Worm (Caenorhabditis elegans) whole organism, L3 larva: ENCODE data around the gene F13A2.3.
A peak's percentile ranks its signal among the peaks of the same experiment; 100 is the strongest.

Experiments used
- aly-2 ChIP-seq: fragments of 150-350 bp; optimal IDR thresholded peaks from 2 replicates; lab custom pipeline; 2014; ENCODE audit warnings: missing biosample characterization, missing genetic modification characterization
- ceh-28 ChIP-seq: fragments of 150-350 bp; optimal IDR thresholded peaks from 2 replicates; lab custom pipeline; 2014; ENCODE audit warnings: missing biosample characterization, missing genetic modification reagents, missing genetic modification characterization
- elt-1 ChIP-seq: fragments of 150-350 bp; optimal IDR thresholded peaks from 2 replicates; lab custom pipeline; 2014; ENCODE audit warnings: missing biosample characterization, missing genetic modification characterization
- elt-3 ChIP-seq, 3 experiments: fragments of 150-350 bp in 1 of 3; sonication (generic microtip) in 2 of 3; optimal IDR thresholded peaks; 2 replicates in 2 of 3; 4 replicates in 1 of 3; lab custom pipeline; 2014 to 2017; ENCODE audit warnings: missing biosample characterization in 3 of 3, missing genetic modification characterization in 3 of 3
- fkh-10 ChIP-seq: sonication (generic microtip); optimal IDR thresholded peaks from 2 replicates; lab custom pipeline; 2017; ENCODE audit warnings: missing biosample characterization, missing genetic modification reagents, missing genetic modification characterization
- hmg-11 ChIP-seq: sonication (generic microtip); optimal IDR thresholded peaks from 2 replicates; lab custom pipeline; 2016; ENCODE audit warnings: missing genetic modification characterization, missing compliant biosample characterization
- jun-1 ChIP-seq: fragments of 150-350 bp; optimal IDR thresholded peaks from 2 replicates; lab custom pipeline; 2014; ENCODE audit warnings: missing biosample characterization, missing genetic modification reagents, missing genetic modification characterization
- lin-15B ChIP-seq: fragments of 150-350 bp; optimal IDR thresholded peaks from 2 replicates; lab custom pipeline; 2014; ENCODE audit warnings: missing biosample characterization, missing genetic modification characterization
- nhr-11 ChIP-seq: fragments of 150-350 bp; optimal IDR thresholded peaks from 2 replicates; lab custom pipeline; 2014; ENCODE audit warnings: missing biosample characterization, missing genetic modification characterization
- nhr-23 ChIP-seq: fragments of 150-350 bp; optimal IDR thresholded peaks from 2 replicates; lab custom pipeline; 2014; ENCODE audit warnings: missing biosample characterization, missing genetic modification reagents, missing genetic modification characterization
- nhr-43 ChIP-seq: sonication (generic microtip); optimal IDR thresholded peaks from 2 replicates; lab custom pipeline; 2016; ENCODE audit warnings: mild to moderate bottlenecking, missing genetic modification characterization, missing compliant biosample characterization; ENCODE audit not compliant: poor library complexity, severe bottlenecking
- nhr-67 ChIP-seq: fragments of 150-350 bp; optimal IDR thresholded peaks from 2 replicates; lab custom pipeline; 2014; ENCODE audit warnings: missing biosample characterization, missing genetic modification characterization
- nhr-76 ChIP-seq: fragments of 150-350 bp; sonication (generic microtip); optimal IDR thresholded peaks from 5 replicates; lab custom pipeline; 2014; ENCODE audit warnings: missing biosample characterization, missing genetic modification characterization
- pqm-1 ChIP-seq: fragments of 150-350 bp; optimal IDR thresholded peaks from 2 replicates; lab custom pipeline; 2017; ENCODE audit warnings: missing biosample characterization, missing genetic modification characterization, inconsistent platforms
- sea-2 ChIP-seq: fragments of 150-350 bp; sonication (generic microtip); optimal IDR thresholded peaks from 4 replicates; lab custom pipeline; 2014; ENCODE audit warnings: missing biosample characterization, missing genetic modification reagents, missing genetic modification characterization
- ztf-11 ChIP-seq: fragments of 150-350 bp; optimal IDR thresholded peaks from 2 replicates; lab custom pipeline; 2014; ENCODE audit warnings: missing biosample characterization, missing genetic modification characterization

F13A2.3 gene

DNA sequence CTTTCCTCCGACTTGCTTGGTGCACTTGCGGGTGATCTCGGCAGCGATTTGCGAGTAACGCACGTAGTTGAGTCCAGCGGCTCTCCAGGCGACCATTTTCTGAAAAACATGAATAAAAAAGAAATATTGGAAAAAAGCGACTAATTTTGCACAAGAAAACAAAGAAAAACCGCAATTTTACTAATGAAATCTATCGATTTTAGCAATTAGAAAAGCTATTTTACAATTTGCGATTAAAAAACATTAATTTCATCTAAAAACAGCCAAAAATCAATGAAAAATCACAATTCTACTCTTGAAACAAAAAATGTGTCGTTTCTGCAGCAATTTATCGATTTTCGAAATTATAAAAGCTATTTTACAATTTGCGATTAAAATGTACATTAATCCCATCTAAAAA lies 49.8 kb downstream of the F13A2.3 start, which contains the start of gene hpo-18:
hpo-18 (minus strand) TSS at position 101 of the 400 bp plus-strand sequence.
- TF ChIP-seq nhr-67 (no peak), aly-2 (tag; lab: Kevin White, UChicago) (no peak), pqm-1 (tag; lab: Kevin White, UChicago) (no peak), jun-1 (tag; lab: Kevin White, UChicago) (no peak), ztf-11 (tag; lab: Kevin White, UChicago) (no peak), nhr-23 (tag; lab: Kevin White, UChicago) (no peak), lin-15B (tag; lab: Kevin White, UChicago) (no peak), ceh-28 (tag; lab: Kevin White, UChicago) (no peak), elt-1 (no peak), elt-3 (tag; optimal IDR thresholded peaks at IDR 0.05; lab: Kevin White, UChicago) (no peak), fkh-10 (no peak)

DNA sequence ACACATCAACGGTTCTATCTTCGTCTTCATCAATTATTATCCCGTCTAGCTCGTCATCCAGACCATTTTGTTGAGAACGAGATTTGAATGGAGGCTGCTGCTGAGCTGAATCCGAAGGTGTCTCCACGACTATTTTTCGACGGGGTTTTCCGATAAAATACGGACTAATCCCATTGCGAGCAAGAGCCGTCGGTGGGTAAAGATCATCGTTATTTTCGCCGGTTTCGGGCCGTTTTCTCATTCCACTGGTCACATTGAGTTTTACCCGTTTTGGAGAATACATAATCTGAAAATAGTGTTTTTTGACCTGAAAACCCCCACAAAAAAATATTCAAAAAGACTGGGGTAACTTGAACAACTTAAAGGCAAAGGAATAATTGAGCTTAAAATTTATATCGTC lies 50.4 kb downstream of the F13A2.3 start, which contains the start of gene figl-1:
figl-1 (minus strand) TSS at position 286 of the 400 bp plus-strand sequence.
- TF ChIP-seq lin-15B (tag; lab: Kevin White, UChicago) (no peak), hmg-11 (tag; lab: Kevin White, UChicago) (no peak), nhr-67 (no peak), nhr-76 (tag; lab: Kevin White, UChicago) (no peak), nhr-43 (tag; lab: Kevin White, UChicago) (peak; percentile 19), nhr-11 (tag; lab: Kevin White, UChicago) (no peak), sea-2 (GFP tag; lab: Kevin White, UChicago) (no peak)
- TF ChIP-seq, all 47 proteins: peak for 1
